Fruit fly (Drosophila melanogaster) whole organism, embryonic: ENCODE results near the gene teq.

Experiments
- Atf3 ChIP-seq: fragments of 200-800 bp; sonication (Bioruptor generic); optimal IDR thresholded peaks from 3 replicates; lab custom pipeline; 2016; ENCODE audit warnings: missing biosample characterization, missing genetic modification characterization
- Bdp1 ChIP-seq: fragments of 200-800 bp; sonication (Bioruptor generic); optimal IDR thresholded peaks from 3 replicates; lab custom pipeline; 2016; ENCODE audit warnings: missing biosample characterization, missing genetic modification characterization
- Bgb ChIP-seq: fragments of 200-800 bp; sonication (Bioruptor generic); IDR thresholded peaks from 2 replicates; pipeline ENCODE4 v1.3.6; 2022; ENCODE audit warnings: missing biosample characterization, missing genetic modification characterization; ENCODE audit not compliant: partially characterized antibody
- CG10209 ChIP-seq: fragments of 200-800 bp; sonication (Bioruptor generic); optimal IDR thresholded peaks from 3 replicates; lab custom pipeline; 2017; ENCODE audit warnings: missing biosample characterization, mild to moderate bottlenecking, missing genetic modification characterization, missing genetic modification reagents
- CG10543 ChIP-seq: fragments of 200-800 bp; sonication (Bioruptor generic); optimal IDR thresholded peaks from 3 replicates; lab custom pipeline; 2017; ENCODE audit warnings: missing biosample characterization, mild to moderate bottlenecking, missing genetic modification characterization, moderate library complexity
- CG12769 ChIP-seq: fragments of 200-800 bp; sonication (Bioruptor generic); optimal IDR thresholded peaks from 2 replicates; lab custom pipeline; 2019; ENCODE audit warnings: missing biosample characterization, mild to moderate bottlenecking, missing genetic modification characterization, moderate library complexity
- CG1647 ChIP-seq: fragments of 200-800 bp; sonication (Bioruptor generic); optimal IDR thresholded peaks from 3 replicates; lab custom pipeline; 2016; ENCODE audit warnings: missing biosample characterization, missing genetic modification characterization
- CG16779 ChIP-seq: fragments of 200-800 bp; sonication (Bioruptor generic); IDR thresholded peaks from 2 replicates; pipeline ENCODE4 v1.3.6; 2022; ENCODE audit warnings: missing biosample characterization, missing genetic modification characterization
- CG17361 ChIP-seq: fragments of 200-800 bp; sonication (Bioruptor generic); IDR thresholded peaks from 3 replicates; pipeline ENCODE4 v1.3.6; 2022; ENCODE audit warnings: missing biosample characterization, missing genetic modification characterization
- CG17912 ChIP-seq: fragments of 200-800 bp; sonication (Bioruptor generic); optimal IDR thresholded peaks from 2 replicates; lab custom pipeline; 2018; ENCODE audit warnings: missing biosample characterization, mild to moderate bottlenecking, missing genetic modification characterization
- CG30403 ChIP-seq: fragments of 200-800 bp; sonication (Bioruptor generic); optimal IDR thresholded peaks from 3 replicates; lab custom pipeline; 2016; ENCODE audit warnings: missing biosample characterization, missing genetic modification characterization
- CG30431 ChIP-seq: fragments of 200-800 bp; sonication (Bioruptor generic); optimal IDR thresholded peaks from 2 replicates; lab custom pipeline; 2017; ENCODE audit warnings: missing biosample characterization, missing genetic modification characterization
- CG31388 ChIP-seq: fragments of 200-800 bp; sonication (Bioruptor generic); optimal IDR thresholded peaks from 2 replicates; lab custom pipeline; 2016; ENCODE audit warnings: missing biosample characterization, missing genetic modification characterization
- CG3281 ChIP-seq: fragments of 200-800 bp; sonication (Bioruptor generic); optimal IDR thresholded peaks from 3 replicates; lab custom pipeline; 2017; ENCODE audit warnings: missing biosample characterization, mild to moderate bottlenecking, missing genetic modification characterization
- CG4282 ChIP-seq: fragments of 200-800 bp; sonication (Bioruptor generic); optimal IDR thresholded peaks from 2 replicates; lab custom pipeline; 2016; ENCODE audit warnings: missing biosample characterization, missing genetic modification characterization
- CG4820 ChIP-seq: fragments of 200-800 bp; sonication (Bioruptor generic); optimal IDR thresholded peaks from 3 replicates; lab custom pipeline; 2016; ENCODE audit warnings: missing biosample characterization, missing genetic modification characterization
- CG6791 ChIP-seq: fragments of 200-800 bp; sonication (Bioruptor generic); IDR thresholded peaks from 3 replicates; pipeline ENCODE4 v1.3.6; 2022; ENCODE audit warnings: missing biosample characterization, missing genetic modification characterization; ENCODE audit not compliant: partially characterized antibody
- CG7357 ChIP-seq: fragments of 200-800 bp; sonication (Bioruptor generic); IDR thresholded peaks from 3 replicates; pipeline ENCODE4 v1.3.6; 2022; ENCODE audit warnings: missing biosample characterization, missing genetic modification characterization
- CG7928 ChIP-seq: fragments of 200-800 bp; sonication (Bioruptor generic); optimal IDR thresholded peaks from 2 replicates; lab custom pipeline; 2017; ENCODE audit warnings: missing biosample characterization, mild to moderate bottlenecking, missing genetic modification characterization
- CG7987 ChIP-seq: fragments of 200-800 bp; sonication (Bioruptor generic); optimal IDR thresholded peaks from 2 replicates; lab custom pipeline; 2018; ENCODE audit warnings: missing biosample characterization, mild to moderate bottlenecking, missing genetic modification characterization, moderate library complexity
- CG8089 ChIP-seq: fragments of 200-800 bp; sonication (Bioruptor generic); optimal IDR thresholded peaks from 3 replicates; lab custom pipeline; 2016; ENCODE audit warnings: missing biosample characterization, missing genetic modification characterization
- CG8765 ChIP-seq: fragments of 200-800 bp; sonication (Bioruptor generic); IDR thresholded peaks from 2 replicates; pipeline ENCODE4 v1.3.6; 2022; ENCODE audit warnings: missing biosample characterization, missing genetic modification characterization
- CG9437 ChIP-seq: fragments of 200-800 bp; sonication (Bioruptor generic); optimal IDR thresholded peaks from 2 replicates; lab custom pipeline; 2018; ENCODE audit warnings: missing biosample characterization, mild to moderate bottlenecking, missing genetic modification characterization
- CTCF ChIP-seq: fragments of 200-800 bp; sonication (Bioruptor generic); optimal IDR thresholded peaks from 2 replicates; lab custom pipeline; 2017; ENCODE audit warnings: missing biosample characterization, mild to moderate bottlenecking, missing genetic modification characterization, moderate library complexity
- Drgx ChIP-seq: fragments of 200-800 bp; sonication (Bioruptor generic); IDR thresholded peaks from 2 replicates; pipeline ENCODE4 v1.3.6; 2022; ENCODE audit warnings: missing biosample characterization, missing genetic modification characterization
- Elba2 ChIP-seq: fragments of 200-800 bp; sonication (Bioruptor generic); optimal IDR thresholded peaks from 3 replicates; lab custom pipeline; 2016; ENCODE audit warnings: missing biosample characterization, missing genetic modification characterization
- Ets65A ChIP-seq: fragments of 200-800 bp; sonication (Bioruptor generic); peaks from one replicate; lab custom pipeline; 2016; ENCODE audit warnings: missing biosample characterization, missing genetic modification characterization
- H2.0 ChIP-seq: fragments of 200-800 bp; sonication (Bioruptor generic); IDR thresholded peaks from 2 replicates; pipeline ENCODE4 v1.3.6; 2022; ENCODE audit warnings: missing biosample characterization, missing genetic modification characterization
- HLHmδ ChIP-seq: fragments of 200-800 bp; sonication (Bioruptor generic); optimal IDR thresholded peaks from 2 replicates; lab custom pipeline; 2018; ENCODE audit warnings: missing biosample characterization, mild to moderate bottlenecking, missing genetic modification characterization, moderate library complexity
- HmgD ChIP-seq: fragments of 200-800 bp; sonication (Bioruptor generic); optimal IDR thresholded peaks from 3 replicates; lab custom pipeline; 2016; ENCODE audit warnings: missing biosample characterization, missing genetic modification characterization
- Hmx ChIP-seq: fragments of 200-800 bp; sonication (Bioruptor generic); optimal IDR thresholded peaks from 2 replicates; lab custom pipeline; 2016; ENCODE audit warnings: missing biosample characterization, missing genetic modification characterization
- Med ChIP-seq: fragments of 200-800 bp; sonication (Bioruptor generic); peaks from one replicate; lab custom pipeline; 2016; ENCODE audit warnings: missing biosample characterization, missing genetic modification characterization, mild to moderate bottlenecking, inconsistent platforms, moderate library complexity
- Taf1 ChIP-seq: fragments of 200-800 bp; sonication (Bioruptor generic); IDR thresholded peaks from 2 replicates; pipeline ENCODE4 v1.3.6; 2022; ENCODE audit warnings: missing biosample characterization, missing genetic modification characterization
- Trl ChIP-seq, 3 experiments: fragments of >200 bp in 2 of 3; fragments of 200-800 bp in 1 of 3; sonication (Bioruptor generic) in 1 of 3; optimal IDR thresholded peaks; 2 replicates in 1 of 3; 3 replicates in 2 of 3; lab custom pipeline; 2016 to 2017; ENCODE audit warnings: missing biosample characterization in 1 of 3, missing genetic modification characterization in 1 of 3
- amos ChIP-seq: fragments of 200-800 bp; sonication (Bioruptor generic); IDR thresholded peaks from 2 replicates; pipeline ENCODE4 v1.3.6; 2022; ENCODE audit warnings: missing biosample characterization, missing genetic modification characterization; ENCODE audit not compliant: partially characterized antibody
- aop ChIP-seq: fragments of 200-800 bp; sonication (Bioruptor generic); IDR thresholded peaks from 2 replicates; pipeline ENCODE4 v1.3.6; 2022; ENCODE audit warnings: missing biosample characterization, missing genetic modification characterization
- ato ChIP-seq: fragments of 200-800 bp; sonication (Bioruptor generic); IDR thresholded peaks from 2 replicates; pipeline ENCODE4 v1.3.6; 2022; ENCODE audit warnings: missing biosample characterization, missing genetic modification characterization; ENCODE audit not compliant: partially characterized antibody
- bbx ChIP-seq: fragments of 200-800 bp; sonication (Bioruptor generic); IDR thresholded peaks from 2 replicates; pipeline ENCODE4 v1.3.6; 2022; ENCODE audit warnings: missing biosample characterization, missing genetic modification characterization; ENCODE audit not compliant: partially characterized antibody
- chm ChIP-seq: fragments of 200-800 bp; sonication (Bioruptor generic); IDR thresholded peaks from 2 replicates; pipeline ENCODE4 v1.3.6; 2022; ENCODE audit warnings: missing biosample characterization, missing genetic modification characterization
- dmrt11E ChIP-seq: fragments of 200-800 bp; sonication (Bioruptor generic); optimal IDR thresholded peaks from 3 replicates; lab custom pipeline; 2018; ENCODE audit warnings: missing biosample characterization, mild to moderate bottlenecking, missing genetic modification characterization, moderate library complexity
- dmrt99B ChIP-seq: fragments of 200-800 bp; sonication (Bioruptor generic); optimal IDR thresholded peaks from 2 replicates; lab custom pipeline; 2018; ENCODE audit warnings: missing biosample characterization, mild to moderate bottlenecking, missing genetic modification characterization, moderate library complexity
- esg ChIP-seq: fragments of 200-800 bp; sonication (Bioruptor generic); conservative IDR thresholded peaks from 2 replicates; pipeline ENCODE4 v1.3.6; 2022; ENCODE audit warnings: missing biosample characterization, missing genetic modification characterization
- ftz-f1 ChIP-seq: fragments of 200-800 bp; sonication (Bioruptor generic); optimal IDR thresholded peaks from 2 replicates; lab custom pipeline; 2016; ENCODE audit warnings: missing biosample characterization, missing genetic modification characterization
- jing ChIP-seq: fragments of 200-800 bp; sonication (Bioruptor generic); optimal IDR thresholded peaks from 2 replicates; lab custom pipeline; 2018; ENCODE audit warnings: missing biosample characterization, mild to moderate bottlenecking, missing genetic modification characterization
- kah ChIP-seq: fragments of 200-800 bp; sonication (Bioruptor generic); optimal IDR thresholded peaks from 2 replicates; lab custom pipeline; 2018; ENCODE audit warnings: missing biosample characterization, mild to moderate bottlenecking, missing genetic modification characterization
- mld ChIP-seq: fragments of 200-800 bp; sonication (Bioruptor generic); IDR thresholded peaks from 3 replicates; pipeline ENCODE4 v1.3.6; 2022; ENCODE audit warnings: missing biosample characterization, missing genetic modification characterization; ENCODE audit not compliant: partially characterized antibody
- peb ChIP-seq: fragments of 200-800 bp; sonication (Bioruptor generic); IDR thresholded peaks from 2 replicates; pipeline ENCODE4 v1.3.6; 2022; ENCODE audit warnings: missing biosample characterization, missing genetic modification characterization
- sqz ChIP-seq: fragments of 200-800 bp; sonication (Bioruptor generic); optimal IDR thresholded peaks from 3 replicates; lab custom pipeline; 2018; ENCODE audit warnings: missing biosample characterization, mild to moderate bottlenecking, missing genetic modification characterization
- trh ChIP-seq: fragments of 200-800 bp; sonication (Bioruptor generic); optimal IDR thresholded peaks from 2 replicates; lab custom pipeline; 2016; ENCODE audit warnings: missing biosample characterization, missing genetic modification characterization
- unpg ChIP-seq: fragments of 200-800 bp; sonication (Bioruptor generic); optimal IDR thresholded peaks from 3 replicates; lab custom pipeline; 2018; ENCODE audit warnings: missing biosample characterization, mild to moderate bottlenecking, missing genetic modification characterization, moderate library complexity
- zen2 ChIP-seq: fragments of 200-800 bp; sonication (Bioruptor generic); IDR thresholded peaks from 3 replicates; pipeline ENCODE4 v1.3.6; 2022; ENCODE audit warnings: missing biosample characterization, missing genetic modification characterization; ENCODE audit not compliant: partially characterized antibody

Gene teq

dm6 chr3L:9121289-9121688, 46.8 kb downstream of the teq start (continued):
- 0 out of 3 replicates have a peak, but pooled peaks have one; percentile 48 for TF ChIP-seq CG6791
- peak; percentile 24; the same call in 1 of the 2 replicates for TF ChIP-seq chm
- peak; percentile 47 for TF ChIP-seq CG10543
- TF ChIP-seq CG12769 (tag; lab: Kevin White, UChicago), result peak; percentile 78
- TF ChIP-seq bbx, result peak; percentile 37; the same call in 1 of the 2 replicates

- no peak for TF ChIP-seq CG16779 (GFP tag; lab: Robert Waterston, UW)
- no peak for TF ChIP-seq CG7357 (GFP tag; lab: Robert Waterston, UW)
- TF ChIP-seq CG30431, result no peak
- TF ChIP-seq dmrt11E (tag; lab: Kevin White, UChicago), result no peak
- TF ChIP-seq aop (GFP tag; lab: Robert Waterston, UW), result no peak
- no peak for TF ChIP-seq CG4282 (GFP tag; lab: Kevin White, UChicago)
- TF ChIP-seq amos (GFP tag; lab: Robert Waterston, UW), result peak; percentile 10; the same call in 1 of the 2 replicates
- TF ChIP-seq sqz, result peak; percentile 66
- no peak for TF ChIP-seq CG4820 (GFP tag; lab: Kevin White, UChicago)
- no peak for TF ChIP-seq ato
- no peak for TF ChIP-seq H2.0
- TF ChIP-seq esg (GFP tag; lab: Robert Waterston, UW), result no peak
- TF ChIP-seq zen2 (GFP tag; lab: Robert Waterston, UW), result no peak
- TF ChIP-seq CG17912 (GFP tag; lab: Kevin White, UChicago), result no peak
- no peak for TF ChIP-seq HmgD
- no peak for TF ChIP-seq Atf3 (GFP tag; lab: Kevin White, UChicago)
- no peak for TF ChIP-seq Trl (optimal IDR thresholded peaks at IDR 0.05; lab: Kevin White, UChicago)
- no peak for TF ChIP-seq Trl (GFP tag; optimal IDR thresholded peaks at IDR 0.05; lab: Kevin White, UChicago)
- TF ChIP-seq CG30403 (GFP tag; lab: Kevin White, UChicago), result no peak
- no peak for TF ChIP-seq CG8089 (GFP tag; lab: Kevin White, UChicago)
- no peak for TF ChIP-seq Bdp1
- no peak for TF ChIP-seq Drgx (GFP tag; lab: Robert Waterston, UW)
- no peak for TF ChIP-seq Taf1 (GFP tag; lab: Robert Waterston, UW)
- TF ChIP-seq CG3281 (GFP tag; lab: Kevin White, UChicago), result no peak
- TF ChIP-seq jing (GFP tag; lab: Kevin White, UChicago), result no peak
- TF ChIP-seq mld, result no peak
- TF ChIP-seq CG9437, result no peak
- no peak for TF ChIP-seq CG1647 (GFP tag; lab: Kevin White, UChicago)
- peak; percentile 13 for TF ChIP-seq CTCF (GFP tag; lab: Kevin White, UChicago)
- no peak for TF ChIP-seq Ets65A (GFP tag; lab: Kevin White, UChicago)
- TF ChIP-seq CG8765 (GFP tag; lab: Robert Waterston, UW), result no peak
- TF ChIP-seq CG31388 (GFP tag; lab: Kevin White, UChicago), result no peak
- no peak for TF ChIP-seq Elba2
- TF ChIP-seq dmrt99B (tag; lab: Kevin White, UChicago), result no peak
- no peak for TF ChIP-seq CG10209 (GFP tag; lab: Kevin White, UChicago)
- TF ChIP-seq Hmx (GFP tag; lab: Kevin White, UChicago), result no peak
- peak; percentile 64 for TF ChIP-seq Med (GFP tag; lab: Kevin White, UChicago)
- TF ChIP-seq kah (GFP tag; lab: Kevin White, UChicago), result no peak
- no peak for TF ChIP-seq CG7928
- no peak for TF ChIP-seq ftz-f1 (GFP tag; lab: Kevin White, UChicago)
- TF ChIP-seq trh (GFP tag; lab: Kevin White, UChicago), result no peak
- TF ChIP-seq CG7987 (GFP tag; lab: Kevin White, UChicago), result no peak
- no peak for TF ChIP-seq peb
- TF ChIP-seq unpg (GFP tag; lab: Kevin White, UChicago), result no peak
- no peak for TF ChIP-seq HLHmδ (GFP tag; lab: Kevin White, UChicago)
- TF ChIP-seq Bgb (GFP tag; lab: Robert Waterston, UW), result peak; percentile 36; the same call in 1 of the 2 replicates
- no peak for TF ChIP-seq CG17361 (GFP tag; lab: Robert Waterston, UW)
Measured at dm6 chr3L:9124923-9125260, 50.4 kb downstream of the teq start.
